Fruit fly (Drosophila melanogaster) Kc167 (cell line): ENCODE results near the gene CG42514.

Source experiments
- Myc ChIP-seq: fragments of >200 bp; optimal IDR thresholded peaks from 2 replicates; lab custom pipeline; 2017; ENCODE audit warnings: missing external identifiers
- Sin3A ChIP-seq: fragments of >200 bp; optimal IDR thresholded peaks from 2 replicates; lab custom pipeline; 2018; ENCODE audit warnings: missing external identifiers
- h ChIP-seq: fragments of >200 bp; optimal IDR thresholded peaks from 3 replicates; lab custom pipeline; 2018; ENCODE audit warnings: missing external identifiers
- insv ChIP-seq: fragments of >200 bp; optimal IDR thresholded peaks from 3 replicates; lab custom pipeline; 2018; ENCODE audit warnings: missing external identifiers
- psq ChIP-seq: fragments of >200 bp; optimal IDR thresholded peaks from 2 replicates; lab custom pipeline; 2017; ENCODE audit warnings: missing external identifiers
- ttk ChIP-seq: sonication (Bioruptor generic); optimal IDR thresholded peaks from 2 replicates; lab custom pipeline; 2017; ENCODE audit warnings: missing external identifiers

Gene CG42514

dm6 chr3L:16477134-16477702, 18.8 kb downstream of the CG42514 start:
- TF ChIP-seq ttk (lab: Kevin White, UChicago), result no peak
- no peak for TF ChIP-seq Myc (lab: Kevin White, UChicago)
- TF ChIP-seq insv (lab: Kevin White, UChicago), result no peak
- TF ChIP-seq Sin3A (lab: Kevin White, UChicago), result no peak
- TF ChIP-seq h (lab: Kevin White, UChicago), result no peak
- TF ChIP-seq psq (lab: Kevin White, UChicago), result no peak

dm6 chr3L:16476709-16477119, 19.3 kb downstream of the CG42514 start:
- TF ChIP-seq h (lab: Kevin White, UChicago), result no peak
- TF ChIP-seq Sin3A (lab: Kevin White, UChicago), result no peak
- TF ChIP-seq insv (lab: Kevin White, UChicago), result no peak
- TF ChIP-seq Myc (lab: Kevin White, UChicago), result no peak
- TF ChIP-seq psq (lab: Kevin White, UChicago), result no peak
- TF ChIP-seq ttk (lab: Kevin White, UChicago), result no peak

dm6 chr3L:16475518-16476126, 20.4 kb downstream of the CG42514 start:
- TF ChIP-seq ttk (lab: Kevin White, UChicago), result no peak

dm6 chr3L:16474130-16474529, 21.9 kb downstream of the CG42514 start:
- TF ChIP-seq Myc (lab: Kevin White, UChicago) (no peak), psq (lab: Kevin White, UChicago) (no peak), ttk (lab: Kevin White, UChicago) (no peak), insv (lab: Kevin White, UChicago) (no peak)

dm6 chr3L:16470071-16470470, 26.0 kb downstream of the CG42514 start:
- no peak for TF ChIP-seq Myc (lab: Kevin White, UChicago)
- no peak for TF ChIP-seq insv (lab: Kevin White, UChicago)
- no peak for TF ChIP-seq Sin3A (lab: Kevin White, UChicago)
- no peak for TF ChIP-seq h (lab: Kevin White, UChicago)
- no peak for TF ChIP-seq psq (lab: Kevin White, UChicago)
- TF ChIP-seq ttk (lab: Kevin White, UChicago), result no peak

dm6 chr3L:16463846-16464245, 32.2 kb downstream of the CG42514 start:
- TF ChIP-seq Sin3A (lab: Kevin White, UChicago) (no peak), h (lab: Kevin White, UChicago) (no peak), psq (lab: Kevin White, UChicago) (no peak), ttk (lab: Kevin White, UChicago) (no peak), insv (lab: Kevin White, UChicago) (no peak), Myc (lab: Kevin White, UChicago) (no peak)

dm6 chr3L:16451887-16452751, 43.9 kb downstream of the CG42514 start, which contains the start of gene dsx-c73A:
Gene dsx-c73A, minus strand, starts transcription at chr3L:16451958.
- TF ChIP-seq insv (lab: Kevin White, UChicago) (no peak), Sin3A (lab: Kevin White, UChicago) (no peak), Myc (lab: Kevin White, UChicago) (no peak), ttk (lab: Kevin White, UChicago) (no peak), psq (lab: Kevin White, UChicago) (no peak), h (lab: Kevin White, UChicago) (no peak)

dm6 chr3L:16442628-16443027, 53.4 kb downstream of the CG42514 start:
- no peak for TF ChIP-seq psq (lab: Kevin White, UChicago)
- TF ChIP-seq h (lab: Kevin White, UChicago), result no peak
- no peak for TF ChIP-seq insv (lab: Kevin White, UChicago)
- TF ChIP-seq ttk (lab: Kevin White, UChicago), result no peak
- no peak for TF ChIP-seq Myc (lab: Kevin White, UChicago)
- TF ChIP-seq Sin3A (lab: Kevin White, UChicago), result no peak
